Fruit fly (Drosophila melanogaster) whole organism, prepupa: Measurements from ENCODE around the gene GCC88.

ENCODE experiments used
- Blimp-1 ChIP-seq: fragments of 200-800 bp; sonication (Bioruptor generic); optimal IDR thresholded peaks from 3 replicates; lab custom pipeline; 2017; ENCODE audit warnings: missing biosample characterization, missing genetic modification characterization, mild to moderate bottlenecking, moderate library complexity, missing genetic modification reagents
- CG10631 ChIP-seq: fragments of 200-800 bp; sonication (Bioruptor generic); optimal IDR thresholded peaks from 2 replicates; lab custom pipeline; 2016; ENCODE audit warnings: missing biosample characterization, missing genetic modification characterization
- CG11294 ChIP-seq: fragments of 200-800 bp; sonication (Bioruptor generic); IDR thresholded peaks from 2 replicates; pipeline ENCODE4 v1.3.6; 2022; ENCODE audit warnings: missing biosample characterization, missing genetic modification characterization
- CG11762 ChIP-seq: fragments of 200-800 bp; sonication (Bioruptor generic); optimal IDR thresholded peaks from 3 replicates; lab custom pipeline; 2016; ENCODE audit warnings: missing biosample characterization, missing genetic modification characterization; ENCODE audit not compliant: insufficient read depth
- CG11902 ChIP-seq: fragments of 200-800 bp; sonication (Bioruptor generic); optimal IDR thresholded peaks from 3 replicates; lab custom pipeline; 2016; ENCODE audit warnings: missing biosample characterization, missing genetic modification characterization
- CG15336 ChIP-seq: fragments of 200-800 bp; sonication (Bioruptor generic); IDR thresholded peaks from 2 replicates; pipeline ENCODE4 v1.3.6; 2022; ENCODE audit warnings: missing biosample characterization, missing genetic modification characterization
- CG1621 ChIP-seq: fragments of 200-800 bp; sonication (Bioruptor generic); optimal IDR thresholded peaks from 3 replicates; lab custom pipeline; 2018; ENCODE audit warnings: missing biosample characterization, mild to moderate bottlenecking, missing genetic modification characterization
- CG16779 ChIP-seq: fragments of 200-800 bp; sonication (Bioruptor generic); optimal IDR thresholded peaks from 3 replicates; lab custom pipeline; 2017; ENCODE audit warnings: missing biosample characterization, mild to moderate bottlenecking, missing genetic modification characterization
- CG3032 ChIP-seq: fragments of 200-800 bp; optimal IDR thresholded peaks from 2 replicates; lab custom pipeline; 2019; ENCODE audit warnings: missing biosample characterization, mild to moderate bottlenecking, missing genetic modification characterization, moderate library complexity
- CG32006 ChIP-seq: fragments of 200-800 bp; sonication (Bioruptor generic); optimal IDR thresholded peaks from 3 replicates; lab custom pipeline; 2017; ENCODE audit warnings: missing biosample characterization, mild to moderate bottlenecking, missing genetic modification characterization
- CG3919 ChIP-seq: fragments of 200-800 bp; sonication (Bioruptor generic); optimal IDR thresholded peaks from 3 replicates; lab custom pipeline; 2016; ENCODE audit warnings: missing biosample characterization, missing genetic modification characterization
- CG4318 ChIP-seq: fragments of 200-800 bp; sonication (Bioruptor generic); optimal IDR thresholded peaks from 3 replicates; lab custom pipeline; 2017; ENCODE audit warnings: missing biosample characterization, mild to moderate bottlenecking, missing genetic modification characterization
- CG6163 ChIP-seq: fragments of 200-800 bp; sonication (Bioruptor generic); IDR thresholded peaks from 3 replicates; pipeline ENCODE4 v1.3.6; 2022; ENCODE audit warnings: missing biosample characterization, missing genetic modification characterization
- CG6276 ChIP-seq: fragments of 200-800 bp; sonication (Bioruptor generic); optimal IDR thresholded peaks from 2 replicates; lab custom pipeline; 2017; ENCODE audit warnings: missing biosample characterization, mild to moderate bottlenecking, missing genetic modification characterization
- CG6808 ChIP-seq: fragments of 200-800 bp; sonication (Bioruptor generic); optimal IDR thresholded peaks from 3 replicates; lab custom pipeline; 2017; ENCODE audit warnings: missing biosample characterization, missing genetic modification characterization, mild to moderate bottlenecking, moderate library complexity, missing genetic modification reagents
- CG6854 ChIP-seq: fragments of 200-800 bp; sonication (Bioruptor generic); optimal IDR thresholded peaks from 2 replicates; lab custom pipeline; 2017; ENCODE audit warnings: missing biosample characterization, mild to moderate bottlenecking, missing genetic modification characterization
- CG7368 ChIP-seq: fragments of 200-800 bp; sonication (Bioruptor generic); optimal IDR thresholded peaks from 3 replicates; lab custom pipeline; 2016; ENCODE audit warnings: missing biosample characterization, missing genetic modification characterization
- CG8319 ChIP-seq: fragments of 200-800 bp; sonication (Bioruptor generic); optimal IDR thresholded peaks from 3 replicates; lab custom pipeline; 2016; ENCODE audit warnings: missing biosample characterization, missing genetic modification characterization
- CG8632 ChIP-seq: fragments of 200-800 bp; sonication (Bioruptor generic); optimal IDR thresholded peaks from 3 replicates; lab custom pipeline; 2016; ENCODE audit warnings: missing biosample characterization, missing genetic modification characterization
- CG9139 ChIP-seq: fragments of 200-800 bp; sonication (Bioruptor generic); optimal IDR thresholded peaks from 3 replicates; lab custom pipeline; 2017; ENCODE audit warnings: missing biosample characterization, mild to moderate bottlenecking, missing genetic modification characterization
- Eip75B ChIP-seq: fragments of 200-800 bp; sonication (Bioruptor generic); optimal IDR thresholded peaks from 3 replicates; lab custom pipeline; 2016; ENCODE audit warnings: missing biosample characterization, missing genetic modification characterization
- Eip78C ChIP-seq: fragments of 200-800 bp; sonication (Bioruptor generic); peaks from one replicate; lab custom pipeline; 2016; ENCODE audit warnings: missing biosample characterization, missing genetic modification characterization
- Eip93F ChIP-seq: fragments of 200-800 bp; sonication (Bioruptor generic); optimal IDR thresholded peaks from 2 replicates; lab custom pipeline; 2016; ENCODE audit warnings: missing biosample characterization, mild to moderate bottlenecking, missing genetic modification characterization
- Ets21C ChIP-seq: fragments of 200-800 bp; sonication (Bioruptor generic); optimal IDR thresholded peaks from 3 replicates; lab custom pipeline; 2016; ENCODE audit warnings: missing biosample characterization, missing genetic modification characterization
- Hr38 ChIP-seq: sonication (Bioruptor generic); optimal IDR thresholded peaks from 2 replicates; lab custom pipeline; 2016; ENCODE audit warnings: missing biosample characterization, missing genetic modification characterization
- Hr39 ChIP-seq: fragments of 200-800 bp; sonication (Bioruptor generic); optimal IDR thresholded peaks from 2 replicates; lab custom pipeline; 2016; ENCODE audit warnings: missing biosample characterization, missing genetic modification characterization
- Hr4 ChIP-seq: fragments of 200-800 bp; sonication (Bioruptor generic); optimal IDR thresholded peaks from 3 replicates; lab custom pipeline; 2016; ENCODE audit warnings: missing biosample characterization, missing genetic modification characterization
- Met ChIP-seq: fragments of 200-800 bp; sonication (Bioruptor generic); optimal IDR thresholded peaks from 3 replicates; lab custom pipeline; 2016; ENCODE audit warnings: missing biosample characterization, missing genetic modification characterization
- OdsH ChIP-seq: fragments of 200-800 bp; sonication (Bioruptor generic); optimal IDR thresholded peaks from 3 replicates; lab custom pipeline; 2016; ENCODE audit warnings: missing biosample characterization, missing genetic modification characterization
- Smox ChIP-seq: fragments of 200-800 bp; sonication (Bioruptor generic); optimal IDR thresholded peaks from 3 replicates; lab custom pipeline; 2016; ENCODE audit warnings: missing biosample characterization, missing genetic modification characterization
- Sox102F ChIP-seq: fragments of 200-800 bp; sonication (Bioruptor generic); optimal IDR thresholded peaks from 2 replicates; lab custom pipeline; 2016; ENCODE audit warnings: missing biosample characterization, mild to moderate bottlenecking, missing genetic modification characterization
- Sox14 ChIP-seq: fragments of 200-800 bp; sonication (Bioruptor generic); optimal IDR thresholded peaks from 3 replicates; lab custom pipeline; 2016; ENCODE audit warnings: missing biosample characterization, missing genetic modification characterization
- Sox15 ChIP-seq: fragments of 200-800 bp; sonication (Bioruptor generic); optimal IDR thresholded peaks from 3 replicates; lab custom pipeline; 2016; ENCODE audit warnings: missing biosample characterization, missing genetic modification characterization
- achi ChIP-seq: fragments of 200-800 bp; sonication (Bioruptor generic); optimal IDR thresholded peaks from 3 replicates; lab custom pipeline; 2016; ENCODE audit warnings: missing biosample characterization, missing genetic modification characterization
- acj6 ChIP-seq: fragments of 200-800 bp; sonication (Bioruptor generic); optimal IDR thresholded peaks from 3 replicates; lab custom pipeline; 2016; ENCODE audit warnings: missing biosample characterization, missing genetic modification characterization
- dac ChIP-seq: fragments of 200-800 bp; sonication (Bioruptor generic); optimal IDR thresholded peaks from 2 replicates; lab custom pipeline; 2017; ENCODE audit warnings: missing biosample characterization, mild to moderate bottlenecking, missing genetic modification characterization
- dsx ChIP-seq: fragments of 200-800 bp; optimal IDR thresholded peaks from 3 replicates; lab custom pipeline; 2019; ENCODE audit warnings: missing biosample characterization, mild to moderate bottlenecking, missing genetic modification characterization, moderate library complexity; ENCODE audit not compliant: poor library complexity, severe bottlenecking
- eg ChIP-seq: fragments of 200-800 bp; sonication (Bioruptor generic); IDR thresholded peaks from 3 replicates; pipeline ENCODE4 v1.3.6; 2022; ENCODE audit warnings: missing biosample characterization, missing genetic modification characterization
- esn ChIP-seq: fragments of 200-800 bp; sonication (Bioruptor generic); optimal IDR thresholded peaks from 2 replicates; lab custom pipeline; 2016; ENCODE audit warnings: missing biosample characterization, mild to moderate bottlenecking, missing genetic modification characterization, moderate library complexity
- fd59A ChIP-seq: fragments of 200-800 bp; sonication (Bioruptor generic); optimal IDR thresholded peaks from 2 replicates; lab custom pipeline; 2017; ENCODE audit warnings: missing biosample characterization, mild to moderate bottlenecking, missing genetic modification characterization, missing genetic modification reagents
- fkh ChIP-seq: fragments of 200-800 bp; sonication (Bioruptor generic); optimal IDR thresholded peaks from 3 replicates; lab custom pipeline; 2017; ENCODE audit warnings: missing biosample characterization, mild to moderate bottlenecking, missing genetic modification characterization, moderate library complexity
- lz ChIP-seq: fragments of 200-800 bp; sonication (Bioruptor generic); optimal IDR thresholded peaks from 3 replicates; lab custom pipeline; 2016; ENCODE audit warnings: missing biosample characterization, missing genetic modification characterization
- net ChIP-seq: fragments of 200-800 bp; sonication (Bioruptor generic); optimal IDR thresholded peaks from 3 replicates; lab custom pipeline; 2016; ENCODE audit warnings: missing biosample characterization, missing genetic modification characterization
- pdm3 ChIP-seq: fragments of 200-800 bp; sonication (Bioruptor generic); optimal IDR thresholded peaks from 3 replicates; lab custom pipeline; 2016; ENCODE audit warnings: missing biosample characterization, missing genetic modification characterization
- spab ChIP-seq: fragments of 200-800 bp; sonication (Bioruptor generic); optimal IDR thresholded peaks from 2 replicates; lab custom pipeline; 2017; ENCODE audit warnings: missing biosample characterization, mild to moderate bottlenecking, missing genetic modification characterization, missing genetic modification reagents
- ss ChIP-seq, 2 experiments: fragments of 200-800 bp; sonication (Bioruptor generic); optimal IDR thresholded peaks; 2 replicates in 1 of 2; 3 replicates in 1 of 2; lab custom pipeline; 2017 to 2018; ENCODE audit warnings: mild to moderate bottlenecking in 2 of 2, missing biosample characterization in 2 of 2, missing genetic modification characterization in 2 of 2, moderate library complexity in 1 of 2
- svp ChIP-seq: fragments of 200-800 bp; sonication (Bioruptor generic); peaks from one replicate; lab custom pipeline; 2016; ENCODE audit warnings: missing biosample characterization, missing genetic modification characterization
- topi ChIP-seq: fragments of 200-800 bp; sonication (Bioruptor generic); optimal IDR thresholded peaks from 3 replicates; lab custom pipeline; 2016; ENCODE audit warnings: missing biosample characterization, missing genetic modification characterization
- vri ChIP-seq: fragments of 200-800 bp; sonication (Bioruptor generic); optimal IDR thresholded peaks from 3 replicates; lab custom pipeline; 2016; ENCODE audit warnings: missing biosample characterization, mild to moderate bottlenecking, missing genetic modification characterization

GCC88 gene

DNA sequence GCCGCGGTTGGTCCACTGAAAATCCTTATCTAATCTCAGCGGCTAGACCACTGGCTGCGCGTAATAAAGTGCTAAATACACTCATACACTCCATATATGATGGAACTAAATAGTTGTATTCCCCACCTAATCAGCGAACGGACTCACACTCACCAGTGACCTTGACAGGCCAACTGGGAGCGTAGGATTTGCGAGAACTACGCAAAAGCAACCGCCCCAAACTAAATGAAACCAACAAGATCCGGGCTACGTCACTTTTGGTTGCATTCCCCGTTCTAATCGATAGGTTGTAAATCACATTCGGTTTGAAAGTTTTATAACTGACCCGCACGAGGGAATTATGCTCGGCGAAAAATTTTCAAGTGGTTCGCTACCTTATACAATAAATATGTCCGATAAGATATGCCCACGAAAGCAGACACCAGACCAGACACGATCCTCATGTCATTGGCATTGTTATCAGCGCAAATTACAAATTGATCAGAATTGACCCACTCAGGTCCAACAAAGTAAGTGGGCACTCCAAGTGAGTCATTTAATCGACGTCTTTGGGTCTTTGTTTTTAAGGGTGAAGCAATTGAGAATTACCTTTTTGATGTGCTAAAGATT lies 31.1 kb downstream of the GCC88 start:
- no peak for TF ChIP-seq Ets21C (GFP tag; lab: Kevin White, UChicago)
- peak; percentile 28 for TF ChIP-seq dsx (GFP tag; lab: Kevin White, UChicago)
- TF ChIP-seq CG1621 (tag; lab: Kevin White, UChicago) = no peak

DNA sequence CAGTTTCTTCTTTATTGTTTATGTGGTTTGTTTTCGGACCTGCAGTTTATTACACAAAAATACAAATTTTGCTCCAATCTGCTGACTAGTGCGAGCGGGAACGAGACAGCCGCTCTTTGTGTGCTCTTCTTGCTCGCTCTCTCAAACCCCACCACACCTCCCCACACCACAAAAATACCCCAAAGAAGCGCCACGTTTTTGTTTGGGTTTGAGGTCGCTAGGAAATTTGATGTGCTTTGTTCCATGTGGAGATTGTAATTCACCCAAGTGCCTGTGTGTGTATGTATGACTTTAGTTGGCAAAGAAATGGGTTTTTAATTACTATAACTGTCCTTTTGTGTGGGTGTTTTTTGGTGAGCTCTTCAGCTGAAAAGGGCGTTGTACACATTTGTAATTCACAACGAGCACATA lies 32.3 kb downstream of the GCC88 start:
- no peak for TF ChIP-seq CG3032 (tag; lab: Kevin White, UChicago)
- no peak for TF ChIP-seq achi (GFP tag; lab: Kevin White, UChicago)
- TF ChIP-seq CG6276 (GFP tag; lab: Kevin White, UChicago) = no peak
- no peak for TF ChIP-seq CG6808
- TF ChIP-seq CG6854 (GFP tag; lab: Kevin White, UChicago) = peak; percentile 4
- no peak for TF ChIP-seq ss (GFP tag; optimal IDR thresholded peaks at IDR 0.05; lab: Kevin White, UChicago)
- no peak for TF ChIP-seq CG1621 (tag; lab: Kevin White, UChicago)
- peak; percentile 76 for TF ChIP-seq Sox14 (GFP tag; lab: Kevin White, UChicago)
- TF ChIP-seq Hr4 = no peak
- TF ChIP-seq CG11902 (GFP tag; lab: Kevin White, UChicago) = no peak
- TF ChIP-seq Met (GFP tag; lab: Kevin White, UChicago) = no peak
- no peak for TF ChIP-seq topi (GFP tag; lab: Kevin White, UChicago)
- no peak for TF ChIP-seq lz (GFP tag; lab: Kevin White, UChicago)
- no peak for TF ChIP-seq CG11294 (GFP tag; lab: Robert Waterston, UW)
- no peak; the same call in 1 of the 2 replicates for TF ChIP-seq CG15336 (GFP tag; lab: Robert Waterston, UW)
- TF ChIP-seq spab = no peak
- no peak for TF ChIP-seq CG10631 (GFP tag; lab: Kevin White, UChicago)
- TF ChIP-seq CG6163 (GFP tag; lab: Robert Waterston, UW) = 0 out of 3 replicates have a peak, but pooled peaks have one; percentile 25
- TF ChIP-seq Smox (GFP tag; lab: Kevin White, UChicago) = no peak
- no peak for TF ChIP-seq CG11762
- TF ChIP-seq Eip78C (GFP tag; lab: Kevin White, UChicago) = peak; percentile 69
- TF ChIP-seq fd59A (GFP tag; lab: Kevin White, UChicago) = no peak
- TF ChIP-seq acj6 (GFP tag; lab: Kevin White, UChicago) = no peak
- no peak for TF ChIP-seq Hr38 (GFP tag; lab: Kevin White, UChicago)
- no peak for TF ChIP-seq CG32006 (GFP tag; lab: Kevin White, UChicago)
- TF ChIP-seq dac (GFP tag; lab: Kevin White, UChicago) = no peak
- peak; percentile 82 for TF ChIP-seq fkh (GFP tag; lab: Kevin White, UChicago)
- no peak for TF ChIP-seq CG7368 (GFP tag; lab: Kevin White, UChicago)
- TF ChIP-seq eg = peak; percentile 41; the same call in 1 of the 3 replicates
- TF ChIP-seq OdsH = no peak
- TF ChIP-seq Sox102F (GFP tag; lab: Kevin White, UChicago) = no peak
- TF ChIP-seq pdm3 = no peak
- TF ChIP-seq CG4318 (GFP tag; lab: Kevin White, UChicago) = no peak
- no peak for TF ChIP-seq esn
- peak; percentile 25 for TF ChIP-seq Blimp-1 (GFP tag; lab: Kevin White, UChicago)
- peak; percentile 67 for TF ChIP-seq svp (GFP tag; lab: Kevin White, UChicago)
- TF ChIP-seq CG8319 = no peak
- peak; percentile 6 for TF ChIP-seq CG8632
- TF ChIP-seq Sox15 (GFP tag; lab: Kevin White, UChicago) = no peak
- no peak for TF ChIP-seq CG16779 (tag; lab: Kevin White, UChicago)
- TF ChIP-seq net (GFP tag; lab: Kevin White, UChicago) = peak; percentile 7
- TF ChIP-seq CG3919 (GFP tag; lab: Kevin White, UChicago) = no peak
- TF ChIP-seq vri = peak; percentile 63
- TF ChIP-seq Hr39 (GFP tag; lab: Kevin White, UChicago) = no peak
- no peak for TF ChIP-seq CG9139 (GFP tag; lab: Kevin White, UChicago)
- TF ChIP-seq Eip93F (GFP tag; lab: Kevin White, UChicago) = no peak
- TF ChIP-seq dsx (GFP tag; lab: Kevin White, UChicago) = peak; percentile 21
- no peak for TF ChIP-seq Eip75B (GFP tag; lab: Kevin White, UChicago)
